Fruit fly (Drosophila melanogaster) whole organism, embryonic: ENCODE data around the gene asp.

Source experiments
- Atf-2 ChIP-seq: fragments of 200-800 bp; sonication (Bioruptor generic); optimal IDR thresholded peaks from 2 replicates; lab custom pipeline; 2016; ENCODE audit warnings: missing biosample characterization, missing genetic modification characterization
- Atf6 ChIP-seq: fragments of 200-800 bp; sonication (Bioruptor generic); IDR thresholded peaks from 2 replicates; pipeline ENCODE4 v1.3.6; 2022; ENCODE audit warnings: missing biosample characterization, missing genetic modification characterization
- Blimp-1 ChIP-seq: fragments of 200-800 bp; sonication (Bioruptor generic); optimal IDR thresholded peaks from 3 replicates; lab custom pipeline; 2018; ENCODE audit warnings: missing biosample characterization, missing genetic modification characterization, mild to moderate bottlenecking, moderate library complexity, missing genetic modification reagents
- BtbVII ChIP-seq: fragments of 200-800 bp; sonication (Bioruptor generic); optimal IDR thresholded peaks from 3 replicates; lab custom pipeline; 2017; ENCODE audit warnings: missing biosample characterization, mild to moderate bottlenecking, missing genetic modification characterization
- CG10274 ChIP-seq: fragments of 200-800 bp; sonication (Bioruptor generic); optimal IDR thresholded peaks from 3 replicates; lab custom pipeline; 2017; ENCODE audit warnings: missing biosample characterization, mild to moderate bottlenecking, missing genetic modification characterization
- CG10366 ChIP-seq: fragments of 200-800 bp; sonication (Bioruptor generic); IDR thresholded peaks from 2 replicates; pipeline ENCODE4 v1.3.6; 2022; ENCODE audit warnings: missing biosample characterization, missing genetic modification characterization
- CG14667 ChIP-seq: fragments of 200-800 bp; sonication (Bioruptor generic); IDR thresholded peaks from 2 replicates; pipeline ENCODE4 v1.3.6; 2022; ENCODE audit warnings: missing biosample characterization, missing genetic modification characterization
- CG2129 ChIP-seq: fragments of 200-800 bp; sonication (Bioruptor generic); IDR thresholded peaks from 2 replicates; pipeline ENCODE4 v1.3.6; 2022; ENCODE audit warnings: missing biosample characterization, missing genetic modification characterization; ENCODE audit not compliant: partially characterized antibody
- CG31365 ChIP-seq: fragments of 200-800 bp; sonication (Bioruptor generic); optimal IDR thresholded peaks from 2 replicates; lab custom pipeline; 2018; ENCODE audit warnings: missing biosample characterization, mild to moderate bottlenecking, missing genetic modification characterization
- CG32772 ChIP-seq: fragments of 200-800 bp; sonication (Bioruptor generic); IDR thresholded peaks from 2 replicates; pipeline ENCODE4 v1.3.6; 2022; ENCODE audit warnings: missing biosample characterization, missing genetic modification characterization
- CG33557 ChIP-seq: fragments of 200-800 bp; sonication (Bioruptor generic); optimal IDR thresholded peaks from 2 replicates; lab custom pipeline; 2019; ENCODE audit warnings: missing biosample characterization, mild to moderate bottlenecking, missing genetic modification characterization, moderate library complexity
- CG3407 ChIP-seq: fragments of 200-800 bp; sonication (Bioruptor generic); optimal IDR thresholded peaks from 2 replicates; lab custom pipeline; 2018; ENCODE audit warnings: missing biosample characterization, mild to moderate bottlenecking, missing genetic modification characterization
- CG43689 ChIP-seq: fragments of 200-800 bp; sonication (Bioruptor generic); IDR thresholded peaks from 2 replicates; pipeline ENCODE4 v1.3.6; 2022; ENCODE audit warnings: missing biosample characterization, missing genetic modification characterization
- CG4730 ChIP-seq: fragments of 200-800 bp; sonication (Bioruptor generic); IDR thresholded peaks from 2 replicates; pipeline ENCODE4 v1.3.6; 2022; ENCODE audit warnings: missing biosample characterization, missing genetic modification characterization
- CG6765 ChIP-seq: fragments of 200-800 bp; sonication (Bioruptor generic); optimal IDR thresholded peaks from 3 replicates; lab custom pipeline; 2017; ENCODE audit warnings: missing biosample characterization, mild to moderate bottlenecking, missing genetic modification characterization
- CG7372 ChIP-seq: fragments of 200-800 bp; sonication (Bioruptor generic); IDR thresholded peaks from 2 replicates; pipeline ENCODE4 v1.3.6; 2022; ENCODE audit warnings: missing biosample characterization, missing genetic modification characterization
- CG7839 ChIP-seq: fragments of 200-800 bp; sonication (Bioruptor generic); optimal IDR thresholded peaks from 3 replicates; lab custom pipeline; 2018; ENCODE audit warnings: missing biosample characterization, mild to moderate bottlenecking, missing genetic modification characterization, moderate library complexity
- CG8290 ChIP-seq, 3 experiments: fragments of 200-800 bp; sonication (Bioruptor generic); optimal IDR thresholded peaks; 2 replicates each; lab custom pipeline; 2016 to 2019; ENCODE audit warnings: missing biosample characterization in 3 of 3, missing genetic modification characterization in 3 of 3, mild to moderate bottlenecking in 2 of 3, moderate library complexity in 1 of 3
- Dp ChIP-seq: fragments of 200-800 bp; sonication (Bioruptor generic); optimal IDR thresholded peaks from 2 replicates; lab custom pipeline; 2018; ENCODE audit warnings: missing biosample characterization, mild to moderate bottlenecking, missing genetic modification characterization, moderate library complexity
- GATAe ChIP-seq: fragments of 200-800 bp; sonication (Bioruptor generic); conservative IDR thresholded peaks from 2 replicates; pipeline ENCODE4 v1.3.6; 2022; ENCODE audit warnings: missing biosample characterization, missing genetic modification characterization
- HHEX ChIP-seq: fragments of 200-800 bp; sonication (Bioruptor generic); optimal IDR thresholded peaks from 3 replicates; lab custom pipeline; 2017; ENCODE audit warnings: missing biosample characterization, mild to moderate bottlenecking, missing genetic modification characterization, missing genetic modification reagents
- Hey ChIP-seq: fragments of 200-800 bp; sonication (Bioruptor generic); optimal IDR thresholded peaks from 3 replicates; lab custom pipeline; 2018; ENCODE audit warnings: missing biosample characterization, mild to moderate bottlenecking, missing genetic modification characterization
- Pdp1 ChIP-seq, 2 experiments: fragments of 200-800 bp; sonication (Bioruptor generic); optimal IDR thresholded peaks; 3 replicates each; lab custom pipeline; 2016; ENCODE audit warnings: missing biosample characterization in 2 of 2, missing genetic modification characterization in 2 of 2, mild to moderate bottlenecking in 1 of 2, moderate library complexity in 1 of 2
- Scr ChIP-seq: fragments of 200-800 bp; sonication (Bioruptor generic); IDR thresholded peaks from 2 replicates; pipeline ENCODE4 v1.3.6; 2022; ENCODE audit warnings: missing biosample characterization, missing genetic modification characterization; ENCODE audit not compliant: partially characterized antibody
- Ssrp ChIP-seq: fragments of 200-800 bp; sonication (Bioruptor generic); optimal IDR thresholded peaks from 2 replicates; lab custom pipeline; 2018; ENCODE audit warnings: missing biosample characterization, mild to moderate bottlenecking, missing genetic modification characterization, moderate library complexity
- btn ChIP-seq: fragments of 200-800 bp; sonication (Bioruptor generic); optimal IDR thresholded peaks from 2 replicates; lab custom pipeline; 2016; ENCODE audit warnings: missing biosample characterization, missing genetic modification characterization
- chif ChIP-seq, 2 experiments: fragments of 200-800 bp; sonication (Bioruptor generic); optimal IDR thresholded peaks; 3 replicates each; lab custom pipeline; 2016; ENCODE audit warnings: missing biosample characterization in 2 of 2, missing genetic modification characterization in 2 of 2
- cwo ChIP-seq: fragments of 200-800 bp; sonication (Bioruptor generic); optimal IDR thresholded peaks from 3 replicates; lab custom pipeline; 2017; ENCODE audit warnings: missing biosample characterization, missing genetic modification characterization, mild to moderate bottlenecking, moderate library complexity, missing genetic modification reagents
- da ChIP-seq: fragments of 200-800 bp; sonication (Bioruptor generic); optimal IDR thresholded peaks from 2 replicates; lab custom pipeline; 2016; ENCODE audit warnings: missing biosample characterization, missing genetic modification characterization
- dimm ChIP-seq: fragments of 200-800 bp; sonication (Bioruptor generic); IDR thresholded peaks from 2 replicates; pipeline ENCODE4 v1.3.6; 2022; ENCODE audit warnings: missing biosample characterization, missing genetic modification characterization
- esg ChIP-seq: fragments of 200-800 bp; sonication (Bioruptor generic); conservative IDR thresholded peaks from 2 replicates; pipeline ENCODE4 v1.3.6; 2022; ENCODE audit warnings: missing biosample characterization, missing genetic modification characterization
- fd64A ChIP-seq: fragments of 200-800 bp; sonication (Bioruptor generic); optimal IDR thresholded peaks from 3 replicates; lab custom pipeline; 2018; ENCODE audit warnings: missing biosample characterization, mild to moderate bottlenecking, missing genetic modification characterization
- hbn ChIP-seq: fragments of 200-800 bp; sonication (Bioruptor generic); IDR thresholded peaks from 2 replicates; pipeline ENCODE4 v1.3.6; 2022; ENCODE audit warnings: missing biosample characterization, missing genetic modification characterization; ENCODE audit not compliant: partially characterized antibody
- jumu ChIP-seq: fragments of 200-800 bp; sonication (Bioruptor generic); optimal IDR thresholded peaks from 3 replicates; lab custom pipeline; 2016; ENCODE audit warnings: missing biosample characterization, missing genetic modification characterization
- klu ChIP-seq: fragments of 200-800 bp; sonication (Bioruptor generic); IDR thresholded peaks from 2 replicates; pipeline ENCODE4 v1.3.6; 2022; ENCODE audit warnings: missing biosample characterization, missing genetic modification characterization
- lab ChIP-seq: fragments of 200-800 bp; sonication (Bioruptor generic); optimal IDR thresholded peaks from 3 replicates; lab custom pipeline; 2017; ENCODE audit warnings: missing biosample characterization, missing genetic modification characterization, mild to moderate bottlenecking, moderate library complexity, missing genetic modification reagents
- maf-S ChIP-seq: fragments of 200-800 bp; sonication (Bioruptor generic); optimal IDR thresholded peaks from 2 replicates; lab custom pipeline; 2016; ENCODE audit warnings: missing biosample characterization, missing genetic modification characterization
- nom ChIP-seq: fragments of 200-800 bp; sonication (Bioruptor generic); optimal IDR thresholded peaks from 2 replicates; lab custom pipeline; 2017; ENCODE audit warnings: missing biosample characterization, missing genetic modification characterization, mild to moderate bottlenecking, moderate library complexity, missing genetic modification reagents
- prd ChIP-seq, 3 experiments: fragments of >200 bp in 2 of 3; fragments of 200-800 bp in 1 of 3; sonication (Bioruptor generic) in 1 of 3; optimal IDR thresholded peaks in 2 of 3; IDR thresholded peaks in 1 of 3; 2 replicates in 2 of 3; 3 replicates in 1 of 3; pipeline versions ENCODE4 v1.3.6 to Lab custom; 2017 to 2022; ENCODE audit warnings: missing biosample characterization in 1 of 3, missing genetic modification characterization in 1 of 3
- pum ChIP-seq: fragments of 200-800 bp; sonication (Bioruptor generic); optimal IDR thresholded peaks from 2 replicates; lab custom pipeline; 2016; ENCODE audit warnings: missing biosample characterization, missing genetic modification characterization
- row ChIP-seq: fragments of 200-800 bp; sonication (Bioruptor generic); IDR thresholded peaks from 3 replicates; pipeline ENCODE4 v1.3.6; 2022; ENCODE audit warnings: missing biosample characterization, missing genetic modification characterization
- salm ChIP-seq: fragments of 200-800 bp; sonication (Bioruptor generic); optimal IDR thresholded peaks from 2 replicates; lab custom pipeline; 2018; ENCODE audit warnings: missing biosample characterization, mild to moderate bottlenecking, missing genetic modification characterization
- slou ChIP-seq: fragments of 200-800 bp; sonication (Bioruptor generic); optimal IDR thresholded peaks from 3 replicates; lab custom pipeline; 2016; ENCODE audit warnings: missing biosample characterization, missing genetic modification characterization
- sna ChIP-seq: fragments of 200-800 bp; sonication (Bioruptor generic); IDR thresholded peaks from 2 replicates; pipeline ENCODE4 v1.3.6; 2022; ENCODE audit warnings: missing biosample characterization, missing genetic modification characterization; ENCODE audit not compliant: partially characterized antibody
- tgo ChIP-seq: fragments of 200-800 bp; sonication (Bioruptor generic); IDR thresholded peaks from 3 replicates; pipeline ENCODE4 v1.3.6; 2022; ENCODE audit warnings: missing biosample characterization, missing genetic modification characterization
- trem ChIP-seq: fragments of 200-800 bp; optimal IDR thresholded peaks from 3 replicates; lab custom pipeline; 2019; ENCODE audit warnings: missing biosample characterization, mild to moderate bottlenecking, missing genetic modification characterization, moderate library complexity
- ttk ChIP-seq: fragments of 200-800 bp; sonication (Bioruptor generic); IDR thresholded peaks from 2 replicates; pipeline ENCODE4 v2.1.2; 2022; ENCODE audit warnings: missing biosample characterization, missing genetic modification characterization
- twi ChIP-seq: fragments of 200-800 bp; optimal IDR thresholded peaks from 2 replicates; lab custom pipeline; 2019; ENCODE audit warnings: missing biosample characterization, mild to moderate bottlenecking, missing genetic modification characterization, moderate library complexity

The asp gene

dm6 chr3R:24787042-24787565, 33.5 kb downstream of the asp start, which contains the start of gene CG5805 (continued):
- TF ChIP-seq CG31365 (peak; percentile 77), CG10274 (GFP tag; lab: Kevin White, UChicago) (peak; percentile 77), CG10366 (peak; percentile 84), Hey (tag; lab: Kevin White, UChicago) (peak; percentile 62), da (GFP tag; lab: Kevin White, UChicago) (peak; percentile 61), row (GFP tag; lab: Robert Waterston, UW) (peak; percentile 63), CG6765 (GFP tag; lab: Kevin White, UChicago) (peak; percentile 90), BtbVII (GFP tag; lab: Kevin White, UChicago) (peak; percentile 76), btn (GFP tag; lab: Kevin White, UChicago) (peak; percentile 37), jumu (GFP tag; lab: Kevin White, UChicago) (peak; percentile 17), Ssrp (tag; lab: Kevin White, UChicago) (peak; percentile 58), CG2129 (GFP tag; lab: Robert Waterston, UW) (no peak), CG14667 (GFP tag; lab: Robert Waterston, UW) (peak; percentile 40; the same call in 1 of the 2 replicates), CG7372 (GFP tag; lab: Robert Waterston, UW) (peak; percentile 61; the same call in 1 of the 2 replicates), CG8290 (GFP tag; optimal IDR thresholded peaks at IDR 0.05; lab: Kevin White, UChicago) (no peak), CG8290 (tag; optimal IDR thresholded peaks at IDR 0.05; lab: Kevin White, UChicago) (peak in 1 of 2 experiments; percentile 41), slou (GFP tag; lab: Kevin White, UChicago) (peak; percentile 58), cwo (GFP tag; lab: Kevin White, UChicago) (peak; percentile 56), ttk (GFP tag; lab: Robert Waterston, UW) (peak; percentile 81), CG7839 (tag; lab: Kevin White, UChicago) (peak; percentile 81), GATAe (GFP tag; lab: Robert Waterston, UW) (peak; percentile 60), Blimp-1 (GFP tag; lab: Kevin White, UChicago) (peak; percentile 53), Scr (GFP tag; lab: Robert Waterston, UW) (peak; percentile 21; the same call in 1 of the 2 replicates), Atf6 (GFP tag; lab: Robert Waterston, UW) (peak; percentile 80), salm (tag; lab: Kevin White, UChicago) (peak; percentile 40), HHEX (GFP tag; lab: Kevin White, UChicago) (peak; percentile 93), CG43689 (GFP tag; lab: Robert Waterston, UW) (peak; percentile 76), Atf-2 (GFP tag; lab: Kevin White, UChicago) (peak; percentile 56), CG33557 (GFP tag; lab: Kevin White, UChicago) (peak; percentile 78), nom (GFP tag; lab: Kevin White, UChicago) (no peak), Dp (GFP tag; lab: Kevin White, UChicago) (peak; percentile 45), hbn (GFP tag; lab: Robert Waterston, UW) (no peak), dimm (GFP tag; lab: Robert Waterston, UW) (peak; percentile 59), prd (optimal IDR thresholded peaks at IDR 0.05; lab: Kevin White, UChicago) (no peak), prd (GFP tag; IDR thresholded peaks at IDR 0.05; lab: Robert Waterston, UW) (peak; percentile 65; the same call in 2 of the 3 replicates), lab (GFP tag; lab: Kevin White, UChicago) (peak; percentile 95), pum (GFP tag; lab: Kevin White, UChicago) (peak; percentile 3), esg (GFP tag; lab: Robert Waterston, UW) (no peak), chif (GFP tag; optimal IDR thresholded peaks at IDR 0.05; lab: Kevin White, UChicago) (peak; percentile 67 to 79), sna (GFP tag; lab: Robert Waterston, UW) (0 out of 2 replicates have a peak, but pooled peaks have one; percentile 22), twi (no peak), maf-S (GFP tag; lab: Kevin White, UChicago) (peak; percentile 65), Pdp1 (GFP tag; optimal IDR thresholded peaks at IDR 0.05; lab: Kevin White, UChicago) (peak; percentile 46 to 97), CG32772 (GFP tag; lab: Robert Waterston, UW) (peak; percentile 78; the same call in 1 of the 2 replicates), trem (tag; lab: Kevin White, UChicago) (peak; percentile 71), fd64A (peak; percentile 73), CG3407 (peak; percentile 79), tgo (GFP tag; lab: Robert Waterston, UW) (peak; percentile 85), klu (GFP tag; lab: Robert Waterston, UW) (peak; percentile 54; the same call in 1 of the 2 replicates), CG4730 (GFP tag; lab: Robert Waterston, UW) (peak; percentile 50; the same call in 1 of the 2 replicates)
